Worm (Caenorhabditis elegans): ENCODE data around the gene fbxa-152.

DNA sequence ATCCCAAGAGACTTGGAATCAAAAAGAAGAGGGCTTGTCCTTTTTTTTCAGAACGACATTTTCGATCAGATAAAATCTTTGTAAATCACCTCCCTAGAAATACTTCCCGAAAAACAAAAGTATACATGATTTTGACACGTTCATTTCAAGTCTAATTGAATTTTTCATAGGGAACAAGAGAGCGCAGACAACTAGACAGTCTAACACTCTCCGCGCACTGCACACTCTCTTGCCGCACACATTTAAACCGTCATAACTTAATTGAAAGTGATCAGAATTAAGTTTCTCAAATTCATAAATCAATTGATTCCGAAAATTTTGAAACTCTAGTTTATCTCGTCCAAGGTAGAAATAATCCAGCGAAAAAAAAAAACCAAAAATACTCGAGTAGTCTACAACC lies 42.4 kb downstream of the fbxa-152 start:
- TF ChIP-seq snpc-4 (tag; optimal IDR thresholded peaks at IDR 0.05), result no peak
- TF ChIP-seq unc-62 (GFP tag; optimal IDR thresholded peaks at IDR 0.05), result no peak
- TF ChIP-seq ztf-11 (tag; optimal IDR thresholded peaks at IDR 0.05), result no peak
- no peak for TF ChIP-seq pha-4 (tag; optimal IDR thresholded peaks at IDR 0.05)
- no peak for TF ChIP-seq blmp-1 (tag; optimal IDR thresholded peaks at IDR 0.05)
- no peak for TF ChIP-seq nhr-76 (tag; optimal IDR thresholded peaks at IDR 0.05)
